Worm (Caenorhabditis elegans) whole organism, L4/young adult: ENCODE measurements around the gene irld-36.

Experiments
- W03F9.2 ChIP-seq: fragments of 150-350 bp; optimal IDR thresholded peaks from 2 replicates; lab custom pipeline; 2014; ENCODE audit warnings: missing biosample characterization, missing genetic modification characterization
- him-1 ChIP-seq: sonication (generic microtip); optimal IDR thresholded peaks from 2 replicates; lab custom pipeline; 2016; ENCODE audit warnings: missing genotype, missing genetic modification reagents, missing genetic modification characterization, missing compliant biosample characterization

DNA sequence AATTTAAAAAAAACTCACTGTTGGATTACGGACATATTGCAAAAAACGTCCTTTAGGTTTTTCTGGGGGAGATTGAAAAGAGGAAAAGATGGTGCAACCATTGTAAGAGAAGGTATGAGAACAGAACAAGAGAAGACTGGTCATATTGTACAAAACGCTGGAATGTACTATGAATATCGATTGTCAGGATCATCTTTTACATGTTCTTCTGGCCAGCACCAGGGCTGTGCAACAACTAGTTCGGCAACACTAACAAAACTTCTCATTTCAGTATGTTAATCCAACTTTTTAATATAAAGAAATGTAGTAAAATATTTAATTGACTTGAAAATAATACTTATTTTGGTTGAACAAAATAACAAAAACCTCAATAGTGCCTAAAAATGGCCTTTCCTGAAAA, 24.2 kb downstream of the irld-36 start, which contains the start of gene fbxb-47:
- TF ChIP-seq him-1: no peak
- no peak for TF ChIP-seq W03F9.2 (tag; lab: Kevin White, UChicago)
